Worm (Caenorhabditis elegans): ENCODE data around the gene lron-5.

The lron-5 gene

DNA sequence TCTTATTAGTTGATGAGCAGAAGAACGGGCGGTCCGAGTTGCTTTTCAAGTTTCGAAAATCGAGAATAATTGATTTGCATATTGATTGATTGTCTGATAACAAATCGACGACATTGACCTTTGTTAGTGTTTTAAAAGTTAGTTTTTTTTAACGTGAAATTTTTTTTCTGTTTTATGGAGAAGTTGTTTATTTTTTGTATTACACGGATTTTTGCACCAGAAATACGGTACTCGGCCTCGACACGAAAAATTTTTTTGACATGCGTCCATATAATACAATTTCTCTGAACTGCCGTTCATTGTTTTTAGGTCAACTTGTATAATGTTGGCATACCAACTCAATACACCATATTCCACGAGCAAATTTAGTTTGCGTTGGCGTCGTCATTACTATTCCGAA lies 32.6 kb downstream of the lron-5 start, which contains the start of gene T23F11.2:
Gene T23F11.2, minus strand, starts transcription at position 101 of the 400 bp plus-strand sequence.
- no peak for TF ChIP-seq W03F9.2 (tag; optimal IDR thresholded peaks at IDR 0.05)
- TF ChIP-seq dao-5 (tag; optimal IDR thresholded peaks at IDR 0.05): no peak
- no peak for TF ChIP-seq him-1 (tag; optimal IDR thresholded peaks at IDR 0.05)

- no peak for TF ChIP-seq dao-5 (tag; optimal IDR thresholded peaks at IDR 0.05)
- peak; percentile 91 for TF ChIP-seq him-1 (tag; optimal IDR thresholded peaks at IDR 0.05)
- TF ChIP-seq W03F9.2 (tag; optimal IDR thresholded peaks at IDR 0.05): no peak
Observed at ce11 chrIII:4656415-4656814, 33.6 kb downstream of the lron-5 start.

ce11 chrIII:4657386-4657785 lies 34.6 kb downstream of the lron-5 start:
- TF ChIP-seq dao-5 (tag; optimal IDR thresholded peaks at IDR 0.05) (no peak), him-1 (tag; optimal IDR thresholded peaks at IDR 0.05) (no peak), W03F9.2 (tag; optimal IDR thresholded peaks at IDR 0.05) (no peak)

DNA sequence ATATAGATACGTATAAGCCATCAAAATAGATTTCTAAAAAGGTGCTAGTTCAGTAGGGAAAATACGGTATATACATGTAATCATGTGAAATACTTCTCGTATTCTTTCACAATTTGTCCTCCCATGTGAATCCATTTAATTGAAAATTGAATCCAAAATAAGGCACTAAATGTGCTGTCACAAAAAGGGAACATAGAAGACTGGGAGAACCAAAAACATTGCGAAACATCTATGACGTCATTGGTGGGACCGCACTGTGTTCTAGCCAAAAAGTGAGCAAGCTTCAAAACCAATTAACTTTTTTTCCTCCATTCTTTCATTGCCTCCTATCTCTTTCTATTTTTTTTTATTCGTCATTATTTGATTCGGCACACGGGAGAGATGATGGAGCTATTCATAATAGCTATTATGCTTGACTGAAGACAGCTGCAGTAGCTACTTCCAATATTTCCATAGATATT lies 35.6 kb downstream of the lron-5 start, which contains the start of gene cdka-1:
Gene cdka-1, plus strand, starts transcription at position 411 of the 461 bp plus-strand sequence.
- peak; percentile 29 for TF ChIP-seq him-1 (tag; optimal IDR thresholded peaks at IDR 0.05)
- no peak for TF ChIP-seq dao-5 (tag; optimal IDR thresholded peaks at IDR 0.05)

DNA sequence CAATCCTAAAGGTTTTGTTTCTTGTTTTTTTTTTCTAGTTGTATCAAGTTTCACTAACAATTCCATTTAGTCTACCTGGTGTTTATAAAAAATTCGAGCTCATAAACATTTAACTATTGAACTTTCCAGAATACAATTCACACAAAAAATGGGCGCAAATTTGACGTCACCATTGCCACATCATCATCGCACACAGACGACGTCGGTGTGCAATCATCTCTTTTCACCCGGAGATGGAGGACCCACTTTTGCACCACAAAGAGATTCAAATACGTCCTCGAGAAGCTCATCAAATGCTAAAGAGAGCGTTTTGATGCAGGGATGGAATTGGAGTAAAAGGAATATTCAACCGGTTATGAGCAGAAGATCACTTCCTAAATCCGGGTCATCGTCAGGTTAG lies 36.6 kb downstream of the lron-5 start:
- TF ChIP-seq dao-5 (tag; optimal IDR thresholded peaks at IDR 0.05) (no peak), him-1 (tag; optimal IDR thresholded peaks at IDR 0.05) (no peak), W03F9.2 (tag; optimal IDR thresholded peaks at IDR 0.05) (no peak)

DNA sequence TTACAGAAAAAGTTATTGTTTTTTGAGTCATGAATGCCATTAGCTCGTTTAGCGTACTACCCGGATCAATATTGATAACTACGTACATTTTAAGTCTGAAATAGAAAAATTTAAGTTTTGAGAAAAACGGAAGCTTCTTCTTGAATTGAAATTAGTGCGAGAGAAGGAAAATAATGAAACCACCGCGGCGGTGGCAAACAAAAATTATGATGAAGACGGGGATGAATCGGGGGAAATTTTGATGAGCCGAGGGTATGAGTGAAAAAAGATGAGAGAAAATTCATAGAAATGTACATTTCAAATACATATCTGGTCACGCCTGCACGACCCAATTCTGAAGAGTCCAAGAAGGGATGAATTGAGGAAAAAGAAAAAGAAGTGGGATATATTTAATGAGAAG lies 42.4 kb downstream of the lron-5 start, which contains the start of gene T23F11.4:
Gene T23F11.4, minus strand, starts transcription at position 101 of the 400 bp plus-strand sequence.
- TF ChIP-seq dao-5 (tag; optimal IDR thresholded peaks at IDR 0.05) (no peak), him-1 (tag; optimal IDR thresholded peaks at IDR 0.05) (no peak), W03F9.2 (tag; optimal IDR thresholded peaks at IDR 0.05) (no peak)

DNA sequence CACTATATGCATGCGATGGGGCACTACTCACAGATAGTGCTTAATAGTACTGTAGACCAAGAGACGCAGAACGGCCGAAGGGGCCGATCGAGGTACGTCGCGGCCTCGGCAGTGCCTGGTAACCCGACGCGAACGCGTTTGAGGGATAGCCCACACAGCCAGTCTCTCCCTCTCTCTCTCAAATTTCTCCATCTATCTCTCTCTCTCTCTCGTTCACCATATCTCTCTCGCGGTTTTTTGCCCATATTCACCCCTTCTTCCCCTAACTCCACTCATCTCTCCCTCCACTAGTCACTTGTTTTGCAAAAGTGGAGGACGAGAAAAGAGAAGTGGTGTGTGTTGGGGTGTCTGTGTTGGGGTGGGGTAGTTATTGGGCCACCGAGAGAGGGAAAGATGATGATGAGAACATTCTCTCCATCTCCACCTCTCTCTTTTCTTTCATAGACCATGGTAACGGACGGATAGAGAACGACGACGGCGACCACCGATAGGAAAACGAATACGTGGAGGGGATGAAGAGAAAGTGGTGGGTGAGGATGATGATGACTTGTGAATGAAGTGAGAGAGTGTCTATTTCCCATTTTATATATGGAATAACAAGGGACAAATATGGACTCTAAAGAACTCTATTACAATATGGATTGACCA lies 44.0 kb downstream of the lron-5 start:
- TF ChIP-seq W03F9.2 (tag; optimal IDR thresholded peaks at IDR 0.05) (no peak), him-1 (tag; optimal IDR thresholded peaks at IDR 0.05) (peak; percentile 8)

ce11 chrIII:4668073-4668472 lies 45.2 kb downstream of the lron-5 start:
- TF ChIP-seq W03F9.2 (tag; optimal IDR thresholded peaks at IDR 0.05): no peak
- no peak for TF ChIP-seq him-1 (tag; optimal IDR thresholded peaks at IDR 0.05)
- no peak for TF ChIP-seq dao-5 (tag; optimal IDR thresholded peaks at IDR 0.05)

ce11 chrIII:4671491-4671890 lies 48.7 kb downstream of the lron-5 start, which contains the start of gene T23F11.11:
TSS of gene T23F11.11 (minus strand) at chrIII:4671591.
- no peak for TF ChIP-seq him-1 (tag; optimal IDR thresholded peaks at IDR 0.05)
- TF ChIP-seq dao-5 (tag; optimal IDR thresholded peaks at IDR 0.05): no peak
- TF ChIP-seq W03F9.2 (tag; optimal IDR thresholded peaks at IDR 0.05): no peak

DNA sequence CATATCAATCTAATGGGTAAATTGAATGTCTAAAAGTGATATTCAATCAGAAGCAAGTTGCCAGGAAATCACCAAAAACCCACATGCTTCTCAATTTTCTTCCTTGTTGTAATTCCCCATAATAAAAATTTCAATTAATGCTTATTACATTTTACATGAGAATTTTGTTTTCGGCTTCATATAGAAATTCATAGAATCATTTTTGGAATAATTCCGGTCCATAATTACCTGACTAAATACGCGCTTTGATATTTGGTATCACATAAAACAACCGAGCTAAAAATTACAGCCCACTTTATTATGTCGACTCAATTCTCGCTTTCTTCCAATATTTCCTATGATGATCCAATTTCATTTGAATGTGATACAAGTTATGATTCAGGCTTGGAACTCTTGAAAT lies 49.1 kb downstream of the lron-5 start, which contains the start of gene srg-13:
Gene srg-13, plus strand, starts transcription at position 301 of the 400 bp plus-strand sequence.
- TF ChIP-seq him-1 (tag; optimal IDR thresholded peaks at IDR 0.05) (no peak), dao-5 (tag; optimal IDR thresholded peaks at IDR 0.05) (no peak), W03F9.2 (tag; optimal IDR thresholded peaks at IDR 0.05) (no peak)

All from whole organism, L4/young adult.